Worm (Caenorhabditis elegans) whole organism, L3 larva: ENCODE results near the gene mrpl-10.

Experiments used
- R02D3.7 ChIP-seq: fragments of 150-350 bp; optimal IDR thresholded peaks from 2 replicates; lab custom pipeline; 2014; ENCODE audit warnings: missing biosample characterization, missing genetic modification characterization
- ZK546.5 ChIP-seq: sonication (generic microtip); optimal IDR thresholded peaks from 2 replicates; lab custom pipeline; 2017; ENCODE audit warnings: missing biosample characterization, missing genetic modification characterization
- ceh-28 ChIP-seq: fragments of 150-350 bp; optimal IDR thresholded peaks from 2 replicates; lab custom pipeline; 2014; ENCODE audit warnings: missing biosample characterization, missing genetic modification reagents, missing genetic modification characterization
- ceh-82 ChIP-seq: fragments of 150-350 bp; optimal IDR thresholded peaks from 2 replicates; lab custom pipeline; 2014; ENCODE audit warnings: missing biosample characterization, missing genetic modification characterization
- ceh-9 ChIP-seq: sonication (generic microtip); optimal IDR thresholded peaks from 2 replicates; lab custom pipeline; 2018; ENCODE audit warnings: missing biosample characterization, missing genetic modification characterization
- egl-27 ChIP-seq: sonication (generic microtip); optimal IDR thresholded peaks from 4 replicates; lab custom pipeline; 2017; ENCODE audit warnings: missing biosample characterization, missing genetic modification reagents, missing genetic modification characterization
- egl-5 ChIP-seq: fragments of 150-350 bp; optimal IDR thresholded peaks from 2 replicates; lab custom pipeline; 2017; ENCODE audit warnings: missing biosample characterization, missing genetic modification reagents, missing genetic modification characterization, inconsistent platforms
- elt-1 ChIP-seq: fragments of 150-350 bp; optimal IDR thresholded peaks from 2 replicates; lab custom pipeline; 2014; ENCODE audit warnings: missing biosample characterization, missing genetic modification characterization
- elt-2 ChIP-seq: sonication (generic microtip); optimal IDR thresholded peaks from 2 replicates; lab custom pipeline; 2016; ENCODE audit warnings: missing genetic modification reagents, mild to moderate bottlenecking, missing genetic modification characterization, missing compliant biosample characterization
- elt-3 ChIP-seq, 3 experiments: fragments of 150-350 bp in 1 of 3; sonication (generic microtip) in 2 of 3; optimal IDR thresholded peaks; 2 replicates in 2 of 3; 4 replicates in 1 of 3; lab custom pipeline; 2014 to 2017; ENCODE audit warnings: missing biosample characterization in 3 of 3, missing genetic modification characterization in 3 of 3
- eor-1 ChIP-seq, 2 experiments: fragments of 150-350 bp; optimal IDR thresholded peaks; 2 replicates each; lab custom pipeline; 2014 to 2018; ENCODE audit warnings: missing biosample characterization in 2 of 2, missing genetic modification characterization in 2 of 2
- fkh-2 ChIP-seq: fragments of 150-350 bp; optimal IDR thresholded peaks from 2 replicates; lab custom pipeline; 2014; ENCODE audit warnings: missing biosample characterization, missing genetic modification reagents, missing genetic modification characterization
- fos-1 ChIP-seq: fragments of 150-350 bp; optimal IDR thresholded peaks from 2 replicates; lab custom pipeline; 2014; ENCODE audit warnings: missing biosample characterization, missing genetic modification characterization
- hmg-11 ChIP-seq: sonication (generic microtip); optimal IDR thresholded peaks from 2 replicates; lab custom pipeline; 2016; ENCODE audit warnings: missing genetic modification characterization, missing compliant biosample characterization
- jun-1 ChIP-seq: fragments of 150-350 bp; optimal IDR thresholded peaks from 2 replicates; lab custom pipeline; 2014; ENCODE audit warnings: missing biosample characterization, missing genetic modification reagents, missing genetic modification characterization
- lin-39 ChIP-seq: fragments of 150-350 bp; optimal IDR thresholded peaks from 2 replicates; lab custom pipeline; 2018; ENCODE audit warnings: missing biosample characterization, missing genetic modification reagents, missing genetic modification characterization
- mdl-1 ChIP-seq: fragments of 150-350 bp; optimal IDR thresholded peaks from 2 replicates; lab custom pipeline; 2014; ENCODE audit warnings: missing biosample characterization, missing genetic modification characterization
- mml-1 ChIP-seq: fragments of 150-350 bp; sonication (generic microtip); optimal IDR thresholded peaks from 3 replicates; lab custom pipeline; 2014; ENCODE audit warnings: missing biosample characterization, missing genetic modification characterization
- nfya-1 ChIP-seq: sonication (generic microtip); optimal IDR thresholded peaks from 2 replicates; lab custom pipeline; 2017; ENCODE audit warnings: missing genetic modification characterization, mild to moderate bottlenecking, missing compliant biosample characterization, antibody characterized with exemption, moderate library complexity; ENCODE audit not compliant: insufficient read depth
- nhr-11 ChIP-seq: fragments of 150-350 bp; optimal IDR thresholded peaks from 2 replicates; lab custom pipeline; 2014; ENCODE audit warnings: missing biosample characterization, missing genetic modification characterization
- nhr-12 ChIP-seq: fragments of 150-350 bp; optimal IDR thresholded peaks from 2 replicates; lab custom pipeline; 2014; ENCODE audit warnings: missing biosample characterization, missing genetic modification characterization
- nhr-23 ChIP-seq: fragments of 150-350 bp; optimal IDR thresholded peaks from 2 replicates; lab custom pipeline; 2014; ENCODE audit warnings: missing biosample characterization, missing genetic modification reagents, missing genetic modification characterization
- nhr-25 ChIP-seq: sonication (generic microtip); optimal IDR thresholded peaks from 2 replicates; lab custom pipeline; 2017; ENCODE audit warnings: missing biosample characterization, missing genetic modification characterization
- nhr-28 ChIP-seq: fragments of 150-350 bp; optimal IDR thresholded peaks from 2 replicates; lab custom pipeline; 2014; ENCODE audit warnings: missing biosample characterization, missing genetic modification characterization
- nhr-67 ChIP-seq: fragments of 150-350 bp; optimal IDR thresholded peaks from 2 replicates; lab custom pipeline; 2014; ENCODE audit warnings: missing biosample characterization, missing genetic modification characterization
- nhr-77 ChIP-seq: fragments of 150-350 bp; optimal IDR thresholded peaks from 2 replicates; lab custom pipeline; 2014; ENCODE audit warnings: missing biosample characterization, missing genetic modification characterization
- pha-4 ChIP-seq: fragments of 150-350 bp; optimal IDR thresholded peaks from 2 replicates; lab custom pipeline; 2014; ENCODE audit warnings: missing biosample characterization, missing genetic modification reagents, missing genetic modification characterization
- pqm-1 ChIP-seq: fragments of 150-350 bp; optimal IDR thresholded peaks from 2 replicates; lab custom pipeline; 2017; ENCODE audit warnings: missing biosample characterization, missing genetic modification characterization, inconsistent platforms
- sea-2 ChIP-seq: fragments of 150-350 bp; sonication (generic microtip); optimal IDR thresholded peaks from 4 replicates; lab custom pipeline; 2014; ENCODE audit warnings: missing biosample characterization, missing genetic modification reagents, missing genetic modification characterization
- skn-1 ChIP-seq: fragments of 150-350 bp; optimal IDR thresholded peaks from 2 replicates; lab custom pipeline; 2014; ENCODE audit warnings: missing biosample characterization, missing genetic modification characterization
- tbx-2 ChIP-seq: sonication (generic microtip); optimal IDR thresholded peaks from 2 replicates; lab custom pipeline; 2016; ENCODE audit warnings: mild to moderate bottlenecking, missing genetic modification characterization, missing compliant biosample characterization
- unc-39 ChIP-seq: sonication (generic microtip); optimal IDR thresholded peaks from 4 replicates; lab custom pipeline; 2017; ENCODE audit warnings: missing biosample characterization, missing genetic modification characterization
- unc-62 ChIP-seq: fragments of 150-350 bp; sonication (generic microtip); optimal IDR thresholded peaks from 4 replicates; lab custom pipeline; 2014; ENCODE audit warnings: missing biosample characterization, missing genetic modification reagents, missing genetic modification characterization
- zag-1 ChIP-seq: fragments of 150-350 bp; optimal IDR thresholded peaks from 2 replicates; lab custom pipeline; 2014; ENCODE audit warnings: missing biosample characterization, missing genetic modification characterization

The mrpl-10 gene

DNA sequence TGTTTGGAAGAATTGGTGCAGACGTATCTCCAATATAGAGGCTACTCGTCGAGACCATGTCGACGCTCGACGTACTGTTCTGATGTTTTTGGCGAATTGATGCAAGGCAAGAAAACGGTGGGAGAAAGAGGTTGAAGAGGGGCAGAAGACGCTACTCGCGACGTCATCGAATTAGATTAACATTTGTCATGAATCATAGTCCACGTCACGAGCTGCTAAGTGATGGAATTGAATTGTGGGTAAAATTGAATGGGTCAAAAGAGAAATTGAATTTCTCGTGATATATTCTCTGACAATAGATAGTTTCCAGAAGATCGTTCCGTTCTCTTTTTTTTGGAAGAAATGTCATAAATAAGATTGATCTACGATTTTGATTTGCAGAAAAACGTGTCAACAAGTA lies 18.6 kb downstream of the mrpl-10 start:
- TF ChIP-seq nhr-28 (no peak), nhr-25 (peak; percentile 26), ceh-9 (tag; lab: Kevin White, UChicago) (no peak), nhr-23 (peak; percentile 33)

DNA sequence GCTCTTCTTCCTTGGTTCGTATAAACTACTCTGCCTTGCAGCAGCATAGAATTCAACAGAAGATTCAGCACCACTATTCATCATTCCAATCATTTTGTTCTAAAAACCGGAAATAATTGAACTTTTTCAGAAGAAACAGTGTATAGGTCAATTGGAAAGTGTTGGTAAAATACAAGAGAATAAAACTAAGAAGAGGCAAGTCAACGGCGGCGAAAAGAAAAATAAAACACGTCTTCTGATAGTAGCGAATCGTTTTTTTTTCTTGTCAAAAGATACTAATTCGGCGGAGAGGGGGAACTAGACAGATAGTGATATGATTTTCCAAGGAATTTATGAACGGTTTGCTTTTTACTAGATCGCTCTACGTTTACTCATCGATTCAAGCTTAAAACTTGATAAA lies 19.3 kb downstream of the mrpl-10 start, which contains the start of gene F35C11.6:
F35C11.6 (minus strand) TSS at position 101 of the 400 bp plus-strand sequence.
- no peak for TF ChIP-seq ceh-82 (tag; lab: Kevin White, UChicago)
- TF ChIP-seq mdl-1 (tag; lab: Kevin White, UChicago), result no peak
- TF ChIP-seq ZK546.5 (tag; lab: Kevin White, UChicago), result no peak
- no peak for TF ChIP-seq egl-5 (tag; lab: Kevin White, UChicago)
- TF ChIP-seq, all 47 proteins: peak for 0

DNA sequence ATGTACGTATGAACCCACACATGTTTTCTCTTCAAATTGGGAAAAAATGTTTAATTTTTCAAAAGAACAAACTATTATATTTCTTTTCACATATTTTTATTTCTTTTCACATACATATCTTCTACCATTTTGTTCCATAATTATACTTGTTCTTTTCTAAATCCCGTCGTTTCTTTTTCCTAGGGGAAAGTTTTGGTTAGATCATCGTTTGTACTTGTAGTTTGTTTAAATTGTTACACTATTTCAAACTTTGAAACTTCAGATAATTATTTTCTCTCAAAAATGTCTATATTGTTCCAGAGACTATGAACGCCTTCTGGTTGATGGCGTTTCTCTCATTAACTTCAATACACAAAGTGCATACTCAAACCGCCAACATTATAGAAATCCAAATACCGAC lies 22.3 kb downstream of the mrpl-10 start, which contains the start of gene F35C11.7:
F35C11.7 (plus strand) TSS at position 301 of the 400 bp plus-strand sequence.
- no peak for TF ChIP-seq elt-2 (tag; lab: Kevin White, UChicago)
- TF ChIP-seq pha-4 (tag; lab: Kevin White, UChicago), result no peak
- no peak for TF ChIP-seq ceh-82 (tag; lab: Kevin White, UChicago)
- TF ChIP-seq, all 47 proteins: peak for 0

DNA sequence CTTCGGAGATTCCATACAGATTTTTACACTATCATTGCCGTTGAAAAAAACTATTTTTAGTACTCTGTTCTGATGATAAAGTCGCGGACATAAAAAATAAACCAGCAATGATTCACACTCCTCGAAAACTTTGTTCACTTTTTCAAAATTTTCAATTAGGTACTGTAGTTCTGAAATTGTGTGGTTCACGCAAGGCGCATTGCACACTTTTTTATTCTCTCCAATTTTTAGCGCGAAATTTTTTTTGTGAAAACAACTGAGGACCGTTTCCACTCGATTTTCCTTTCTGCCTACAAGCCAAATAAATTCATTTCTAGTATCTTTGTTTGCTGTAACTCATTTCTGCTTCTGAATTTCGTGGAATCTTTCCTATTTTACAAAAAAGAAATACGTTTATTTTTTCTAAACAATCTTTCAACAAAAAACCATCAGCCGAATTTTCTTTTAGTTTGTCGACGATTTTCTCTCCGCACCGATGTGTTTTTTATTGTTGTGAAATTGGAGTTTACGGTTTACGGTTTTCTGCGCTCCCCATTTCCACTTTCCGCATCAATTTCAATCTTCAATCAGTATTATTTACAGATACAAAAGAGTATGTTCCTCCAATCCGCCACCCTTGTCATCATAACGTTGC lies 25.0 kb downstream of the mrpl-10 start, which contains the start of gene F35C11.5:
F35C11.5 (plus strand) TSS at position 584 of the 634 bp plus-strand sequence.
- TF ChIP-seq nhr-11 (tag; lab: Kevin White, UChicago) (no peak), fos-1 (tag; lab: Kevin White, UChicago) (no peak), unc-39 (tag; lab: Kevin White, UChicago) (no peak), skn-1 (no peak), elt-2 (tag; lab: Kevin White, UChicago) (no peak), eor-1 (tag; optimal IDR thresholded peaks at IDR 0.05; lab: Kevin White, UChicago) (no peak), ceh-9 (tag; lab: Kevin White, UChicago) (no peak), nhr-12 (tag; lab: Kevin White, UChicago) (no peak), unc-62 (GFP tag; lab: Kevin White, UChicago) (no peak), ceh-28 (no peak), mdl-1 (tag; lab: Kevin White, UChicago) (no peak), hmg-11 (tag; lab: Kevin White, UChicago) (no peak), tbx-2 (tag; lab: Kevin White, UChicago) (no peak), nhr-23 (no peak), elt-1 (tag; lab: Kevin White, UChicago) (no peak), nfya-1 (tag; lab: Kevin White, UChicago) (no peak)

DNA sequence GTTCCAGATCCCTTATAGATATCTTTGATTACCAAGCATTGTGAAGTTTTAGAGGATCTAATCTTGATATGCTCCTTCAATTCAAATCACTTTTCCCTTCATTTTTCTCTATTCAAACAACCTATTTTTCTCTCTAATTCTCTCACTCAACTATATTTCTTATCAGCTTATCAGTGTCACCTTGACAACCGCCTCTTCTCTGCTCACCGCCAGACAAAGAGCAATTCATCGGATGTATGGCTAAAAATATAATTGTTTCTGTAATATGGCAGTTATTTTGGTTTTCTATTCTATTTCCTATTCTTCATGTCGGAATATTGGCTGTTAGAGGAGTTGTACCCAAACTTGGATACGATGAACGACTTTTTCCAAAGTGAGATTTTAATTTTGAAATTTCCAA lies 28.6 kb downstream of the mrpl-10 start:
- TF ChIP-seq nhr-67 (tag; lab: Kevin White, UChicago), result no peak
- peak; percentile 53 for TF ChIP-seq elt-2 (tag; lab: Kevin White, UChicago)
- no peak for TF ChIP-seq nhr-28
- no peak for TF ChIP-seq pqm-1 (tag; lab: Kevin White, UChicago)
- no peak for TF ChIP-seq egl-27 (tag; lab: Kevin White, UChicago)
- no peak for TF ChIP-seq nhr-77 (tag; lab: Kevin White, UChicago)
- TF ChIP-seq, all 47 proteins: peak for 1

DNA sequence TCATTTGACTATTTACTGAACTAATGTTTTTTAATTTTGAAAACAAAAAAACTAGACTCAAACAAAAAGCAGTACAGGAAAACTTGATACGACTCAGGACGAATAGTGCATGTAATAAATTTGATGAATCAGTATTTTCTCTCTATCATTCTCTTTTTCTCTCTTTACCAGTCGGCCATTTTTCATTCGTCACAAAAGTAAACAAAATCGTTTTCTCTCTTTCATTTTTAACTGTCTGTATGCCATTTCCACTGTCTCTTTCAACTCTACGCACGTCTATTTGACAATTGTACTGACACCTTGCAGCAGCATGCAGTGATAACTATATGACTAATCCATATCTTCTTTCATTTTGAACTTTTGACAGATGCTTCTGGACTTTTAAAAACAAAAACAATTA lies 29.6 kb downstream of the mrpl-10 start, which contains the start of the genes F35C11.2 and F35C11.4:
F35C11.2 (minus strand) TSS at position 90 of the 400 bp plus-strand sequence.
F35C11.4 (plus strand) TSS at position 260 of the 400 bp plus-strand sequence.
- TF ChIP-seq nhr-77 (tag; lab: Kevin White, UChicago) (no peak), nhr-67 (tag; lab: Kevin White, UChicago) (no peak), nhr-28 (no peak), R02D3.7 (no peak), tbx-2 (tag; lab: Kevin White, UChicago) (no peak), ceh-9 (tag; lab: Kevin White, UChicago) (no peak), zag-1 (tag; lab: Kevin White, UChicago) (no peak), elt-2 (tag; lab: Kevin White, UChicago) (peak; percentile 75), jun-1 (peak; percentile 5), fkh-2 (tag; lab: Kevin White, UChicago) (no peak), elt-1 (tag; lab: Kevin White, UChicago) (no peak), nhr-25 (no peak), nfya-1 (tag; lab: Kevin White, UChicago) (no peak), lin-39 (no peak), sea-2 (GFP tag; lab: Kevin White, UChicago) (no peak), elt-3 (tag; optimal IDR thresholded peaks at IDR 0.05; lab: Kevin White, UChicago) (no peak), ZK546.5 (tag; lab: Kevin White, UChicago) (no peak), hmg-11 (tag; lab: Kevin White, UChicago) (no peak), pha-4 (tag; lab: Kevin White, UChicago) (peak; percentile 85), skn-1 (no peak), pqm-1 (tag; lab: Kevin White, UChicago) (peak; percentile 86), eor-1 (tag; optimal IDR thresholded peaks at IDR 0.05; lab: Kevin White, UChicago) (no peak), mml-1 (no peak), unc-62 (GFP tag; lab: Kevin White, UChicago) (no peak)
